Worm (Caenorhabditis elegans) whole organism, L2 larva: Measurements from ENCODE around the gene str-211.

Source experiments
- R02D3.7 ChIP-seq: fragments of 150-350 bp; optimal IDR thresholded peaks from 2 replicates; lab custom pipeline; 2014; ENCODE audit warnings: missing biosample characterization, missing genetic modification characterization
- aly-2 ChIP-seq: fragments of 150-350 bp; optimal IDR thresholded peaks from 2 replicates; lab custom pipeline; 2014; ENCODE audit warnings: missing biosample characterization, missing genetic modification characterization
- ama-1 ChIP-seq: fragments of 150-350 bp; optimal IDR thresholded peaks from 2 replicates; lab custom pipeline; 2018; ENCODE audit warnings: inconsistent platforms
- blmp-1 ChIP-seq: sonication (generic microtip); optimal IDR thresholded peaks from 2 replicates; lab custom pipeline; 2017; ENCODE audit warnings: missing genetic modification characterization, mild to moderate bottlenecking, missing compliant biosample characterization, antibody characterized with exemption, moderate library complexity; ENCODE audit not compliant: insufficient read depth
- nhr-11 ChIP-seq: fragments of 150-350 bp; optimal IDR thresholded peaks from 2 replicates; lab custom pipeline; 2014; ENCODE audit warnings: missing biosample characterization, missing genetic modification characterization
- nhr-6 ChIP-seq: fragments of 150-350 bp; optimal IDR thresholded peaks from 2 replicates; lab custom pipeline; 2014; ENCODE audit warnings: missing biosample characterization, missing genetic modification characterization
- unc-39 ChIP-seq: fragments of 150-350 bp; optimal IDR thresholded peaks from 2 replicates; lab custom pipeline; 2014; ENCODE audit warnings: missing biosample characterization, missing genetic modification characterization
- unc-62 ChIP-seq: fragments of 150-350 bp; optimal IDR thresholded peaks from 2 replicates; lab custom pipeline; 2014; ENCODE audit warnings: missing biosample characterization, missing genetic modification reagents, missing genetic modification characterization

DNA sequence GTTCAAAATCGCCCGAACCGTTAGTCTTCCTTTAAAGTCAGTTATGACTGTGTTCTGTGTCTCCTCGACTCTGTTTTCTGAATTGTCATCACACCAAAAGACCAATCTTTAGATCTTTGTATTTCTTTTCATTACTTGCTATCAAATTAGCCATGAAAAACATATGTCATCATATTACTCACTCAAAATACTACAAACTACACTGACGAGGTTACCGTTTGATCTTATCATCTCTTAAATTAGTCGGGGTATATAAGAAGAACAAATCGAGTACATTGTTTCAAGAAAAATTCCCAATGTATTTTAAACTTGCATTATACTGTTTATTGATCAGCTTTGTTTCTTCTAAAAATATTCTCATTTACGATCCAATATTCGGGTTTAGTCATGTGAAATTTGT is 35.5 kb downstream of the str-211 start, which contains the start of gene ugt-13:
- no peak for TF ChIP-seq nhr-6 (tag; lab: Kevin White, UChicago)
- no peak for TF ChIP-seq unc-39 (tag; lab: Kevin White, UChicago)
- TF ChIP-seq unc-62: no peak
- TF ChIP-seq aly-2 (tag; lab: Kevin White, UChicago): no peak
- no peak for TF ChIP-seq R02D3.7 (tag; lab: Kevin White, UChicago)
- no peak for TF ChIP-seq nhr-11 (tag; lab: Kevin White, UChicago)
- no peak for TF ChIP-seq ama-1 (lab: Kevin White, UChicago)
- TF ChIP-seq blmp-1 (tag; lab: Kevin White, UChicago): no peak
